Worm (Caenorhabditis elegans): ENCODE data around the gene F25E5.9.

The F25E5.9 gene

ce11 chrV:7436509-7436908 is 1.2 kb downstream of the F25E5.9 start:
- no peak for TF ChIP-seq ztf-26 (tag; optimal IDR thresholded peaks at IDR 0.05)
- no peak for TF ChIP-seq aptf-3 (GFP tag; IDR thresholded peaks at IDR 0.05)
- 0 out of 2 replicates have a peak, but pooled peaks have one; percentile 25 for TF ChIP-seq Y53G8AR.9 (GFP tag; conservative IDR thresholded peaks at IDR 0.05)
- TF ChIP-seq zim-3 (tag; optimal IDR thresholded peaks at IDR 0.05), result no peak
- no peak for TF ChIP-seq ama-1 (optimal IDR thresholded peaks at IDR 0.05)
- no peak for TF ChIP-seq ama-1 (GFP tag; optimal IDR thresholded peaks at IDR 0.05)

- TF ChIP-seq egrh-3 (GFP tag; IDR thresholded peaks at IDR 0.05) (no peak), fkh-3 (tag; optimal IDR thresholded peaks at IDR 0.05) (no peak), rpc-1 (optimal IDR thresholded peaks at IDR 0.05) (no peak), rpc-1 (tag; optimal IDR thresholded peaks at IDR 0.05) (no peak), nfyb-1 (GFP tag; IDR thresholded peaks at IDR 0.05) (0 out of 2 replicates have a peak, but pooled peaks have one; percentile 15), aptf-2 (GFP tag; conservative IDR thresholded peaks at IDR 0.05) (no peak), hmg-20 (GFP tag; IDR thresholded peaks at IDR 0.05) (no peak), egl-18 (GFP tag; IDR thresholded peaks at IDR 0.05) (no peak), lin-26 (GFP tag; IDR thresholded peaks at IDR 0.05) (0 out of 2 replicates have a peak, but pooled peaks have one; percentile 18), hrde-1 (tag; optimal IDR thresholded peaks at IDR 0.05; ENCODE audit: borderline replicate concordance) (no peak), B0019.2 (GFP tag; conservative IDR thresholded peaks at IDR 0.05) (no peak), lsy-27 (tag; optimal IDR thresholded peaks at IDR 0.05; ENCODE audit: borderline replicate concordance, insufficient read depth) (no peak), B0261.1 (tag; optimal IDR thresholded peaks at IDR 0.05) (no peak), ama-1 (optimal IDR thresholded peaks at IDR 0.05) (peak; percentile 71), ama-1 (GFP tag; optimal IDR thresholded peaks at IDR 0.05) (no peak), B0336.3 (GFP tag; IDR thresholded peaks at IDR 0.05) (no peak), him-1 (tag; optimal IDR thresholded peaks at IDR 0.05) (no peak), Y56A3A.18 (GFP tag; IDR thresholded peaks at IDR 0.05) (no peak), athp-1 (tag; optimal IDR thresholded peaks at IDR 0.05) (no peak), nhr-80 (tag; optimal IDR thresholded peaks at IDR 0.05) (no peak), somi-1 (GFP tag; optimal IDR thresholded peaks at IDR 0.05) (no peak)
These were observed 2.1 kb downstream of the F25E5.9 start, which contains the start of the genes ddo-2 and F25E5.8 for ce11 chrV:7435376-7436204. TSS of gene ddo-2 (minus strand) at chrV:7435705. TSS of gene F25E5.8 (plus strand) at chrV:7435930.

DNA sequence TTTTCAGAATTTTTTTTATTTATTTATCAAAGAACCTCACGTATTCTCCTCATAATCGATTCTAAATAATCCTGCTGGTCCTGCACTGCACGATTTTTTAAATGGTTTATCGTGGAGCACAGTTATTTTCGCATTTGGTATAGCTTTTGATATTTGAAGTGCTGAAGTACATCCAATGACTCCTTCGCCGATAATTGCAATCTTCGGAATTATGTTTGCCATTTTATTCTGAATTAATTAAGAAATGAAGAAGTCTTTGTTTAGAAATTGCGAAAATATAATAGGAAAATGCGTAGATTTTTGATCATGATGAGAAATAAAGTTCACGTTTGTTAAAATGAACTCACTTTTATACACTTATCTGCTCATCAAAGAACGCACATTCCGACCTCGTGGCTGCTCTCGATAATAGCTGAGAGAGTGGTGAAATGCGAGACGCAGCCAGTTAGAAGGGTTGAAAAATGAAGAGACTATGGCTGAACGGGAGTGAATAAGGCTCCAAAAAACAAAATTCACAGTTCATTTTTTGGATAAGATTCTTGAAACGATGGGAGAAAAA is 2.8 kb downstream of the F25E5.9 start:
- peak; percentile 45 for TF ChIP-seq nhr-80 (tag; optimal IDR thresholded peaks at IDR 0.05)
- peak; percentile 52 for TF ChIP-seq ceh-27 (GFP tag; optimal IDR thresholded peaks at IDR 0.05)
- no peak for TF ChIP-seq athp-1 (tag; optimal IDR thresholded peaks at IDR 0.05)
- TF ChIP-seq aptf-2 (GFP tag; conservative IDR thresholded peaks at IDR 0.05), result no peak
- no peak for TF ChIP-seq cebp-2 (GFP tag; IDR thresholded peaks at IDR 0.05)
- no peak for TF ChIP-seq sdz-38 (tag; optimal IDR thresholded peaks at IDR 0.05)
- peak; percentile 24 for TF ChIP-seq madf-10 (tag; optimal IDR thresholded peaks at IDR 0.05)
- TF ChIP-seq lin-54 (GFP tag; optimal IDR thresholded peaks at IDR 0.05), result peak; percentile 9
- TF ChIP-seq lin-40 (tag; optimal IDR thresholded peaks at IDR 0.05), result peak; percentile 26
- no peak for TF ChIP-seq ztf-25 (GFP tag; IDR thresholded peaks at IDR 0.05)
- TF ChIP-seq madf-6 (GFP tag; IDR thresholded peaks at IDR 0.05), result no peak
- peak; percentile 13 for TF ChIP-seq tlf-1 (GFP tag; optimal IDR thresholded peaks at IDR 0.05)
- TF ChIP-seq K12H6.12 (tag; optimal IDR thresholded peaks at IDR 0.05), result peak; percentile 50
- TF ChIP-seq F55B11.4 (tag; optimal IDR thresholded peaks at IDR 0.05; ENCODE audit: borderline replicate concordance, insufficient read depth), result no peak
- no peak for TF ChIP-seq him-1 (tag; optimal IDR thresholded peaks at IDR 0.05)
- 0 out of 2 replicates have a peak, but pooled peaks have one; percentile 29 for TF ChIP-seq Y56A3A.18 (GFP tag; IDR thresholded peaks at IDR 0.05)
- TF ChIP-seq nfyb-1 (GFP tag; IDR thresholded peaks at IDR 0.05), result peak; percentile 55
- no peak for TF ChIP-seq unc-62 (GFP tag; optimal IDR thresholded peaks at IDR 0.05)
- TF ChIP-seq sptf-2 (GFP tag; optimal IDR thresholded peaks at IDR 0.05), result no peak
- peak; percentile 32; the same call in 1 of the 2 replicates for TF ChIP-seq hmg-1.2 (GFP tag; IDR thresholded peaks at IDR 0.05)
- 0 out of 2 replicates have a peak, but pooled peaks have one; percentile 30 for TF ChIP-seq K11D2.4 (GFP tag; IDR thresholded peaks at IDR 0.05)
- TF ChIP-seq tbp1 (GFP tag; optimal IDR thresholded peaks at IDR 0.05), result peak; percentile 46
- 0 out of 2 replicates have a peak, but pooled peaks have one; percentile 6 for TF ChIP-seq mcd-1 (GFP tag; IDR thresholded peaks at IDR 0.05)
- TF ChIP-seq Y53G8AR.9 (GFP tag; conservative IDR thresholded peaks at IDR 0.05), result peak; percentile 36; the same call in 1 of the 2 replicates
- TF ChIP-seq attf-5 (GFP tag; optimal IDR thresholded peaks at IDR 0.05), result peak; percentile 32

Data from whole organism, young adult.